Fruit fly (Drosophila melanogaster): ENCODE measurements around the gene CG31465.

CG31465 gene

DNA sequence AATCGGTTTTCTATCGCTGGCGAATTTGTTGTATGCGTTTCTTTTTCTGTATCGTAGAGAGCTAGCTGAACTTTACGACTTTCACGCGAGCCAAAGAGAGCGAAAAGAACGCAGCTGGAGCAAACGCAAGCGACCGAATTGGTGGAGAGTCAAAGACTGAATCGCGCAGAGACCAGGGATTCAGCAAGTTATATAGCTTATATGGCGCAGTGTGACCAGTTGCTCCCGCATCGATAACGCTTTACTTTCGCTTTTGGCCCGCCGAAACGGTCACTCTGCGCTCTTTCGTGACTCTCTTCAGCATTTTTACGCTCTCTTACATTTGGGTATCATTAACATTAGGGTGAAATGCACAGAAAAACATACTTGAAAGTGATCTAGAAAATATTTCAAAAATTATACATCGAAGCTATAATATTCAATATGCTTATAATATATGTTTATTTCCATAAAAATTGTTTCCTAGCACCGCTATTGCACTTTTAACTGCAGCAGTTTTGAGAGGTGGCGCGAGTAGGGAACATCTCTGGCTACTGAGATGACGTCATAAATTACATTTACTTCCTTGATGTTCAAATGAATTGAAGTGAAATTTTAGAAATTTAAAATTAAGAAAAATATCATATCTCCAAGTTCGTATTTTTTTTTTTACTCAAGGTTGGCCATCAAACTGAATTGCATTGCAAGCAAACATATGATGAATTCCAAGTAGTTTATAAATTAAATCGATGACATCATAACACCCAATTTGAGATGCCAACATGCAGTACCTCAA is 24.3 kb upstream of the CG31465 start, which contains the start of gene glec (continued):
- TF ChIP-seq Ravus (GFP tag; IDR thresholded peaks at IDR 0.05), result no peak
- no peak for TF ChIP-seq Aef1 (GFP tag; IDR thresholded peaks at IDR 0.05)
- TF ChIP-seq phol (tag; optimal IDR thresholded peaks at IDR 0.05), result peak; percentile 26
- no peak for TF ChIP-seq hkb (optimal IDR thresholded peaks at IDR 0.05)
- TF ChIP-seq hkb (GFP tag; IDR thresholded peaks at IDR 0.05), result no peak
- TF ChIP-seq CG33213 (GFP tag; optimal IDR thresholded peaks at IDR 0.05), result peak; percentile 63
- peak; percentile 38 for TF ChIP-seq CG11696 (GFP tag; IDR thresholded peaks at IDR 0.05)
- TF ChIP-seq CG9727 (GFP tag; optimal IDR thresholded peaks at IDR 0.05), result peak; percentile 1
- peak; percentile 50; the same call in 2 of the 3 replicates for TF ChIP-seq CG11695 (GFP tag; IDR thresholded peaks at IDR 0.05)
- peak; percentile 10 for TF ChIP-seq CG8944 (GFP tag; optimal IDR thresholded peaks at IDR 0.05)
- no peak for TF ChIP-seq Dfd (GFP tag; optimal IDR thresholded peaks at IDR 0.05)
- TF ChIP-seq CG7963 (GFP tag; IDR thresholded peaks at IDR 0.05; ENCODE audit: partially characterized antibody), result no peak; the same call in 2 of the 3 replicates
- 0 out of 2 replicates have a peak, but pooled peaks have one; percentile 6 for TF ChIP-seq esg (GFP tag; conservative IDR thresholded peaks at IDR 0.05)
- TF ChIP-seq CG5953 (GFP tag; IDR thresholded peaks at IDR 0.05), result no peak
- no peak for TF ChIP-seq Hr39 (optimal IDR thresholded peaks at IDR 0.05)
- peak; percentile 19 for TF ChIP-seq CTCF (GFP tag; optimal IDR thresholded peaks at IDR 0.05)
- no peak for TF ChIP-seq CG11093 (GFP tag; IDR thresholded peaks at IDR 0.05)
- peak; percentile 63 for TF ChIP-seq CG32532 (GFP tag; IDR thresholded peaks at IDR 0.05)
- no peak for TF ChIP-seq eyg (GFP tag; optimal IDR thresholded peaks at IDR 0.05)
- no peak for TF ChIP-seq pita (GFP tag; optimal IDR thresholded peaks at IDR 0.05)
- peak; percentile 87 for TF ChIP-seq NC2β (GFP tag; optimal IDR thresholded peaks at IDR 0.05)
- TF ChIP-seq Oli (tag; optimal IDR thresholded peaks at IDR 0.05), result peak; percentile 43
- TF ChIP-seq Sox100B (GFP tag; optimal IDR thresholded peaks at IDR 0.05), result peak; percentile 2
- TF ChIP-seq CG5180 (GFP tag; optimal IDR thresholded peaks at IDR 0.05), result no peak
- no peak for TF ChIP-seq CG4820 (GFP tag; optimal IDR thresholded peaks at IDR 0.05)
- TF ChIP-seq Dref (GFP tag; IDR thresholded peaks at IDR 0.05), result no peak
- TF ChIP-seq CG15601 (tag; optimal IDR thresholded peaks at IDR 0.05), result no peak
- TF ChIP-seq knrl (GFP tag; IDR thresholded peaks at IDR 0.05; ENCODE audit: partially characterized antibody), result no peak; the same call in 2 of the 3 replicates
- no peak for TF ChIP-seq CG2129 (GFP tag; IDR thresholded peaks at IDR 0.05; ENCODE audit: partially characterized antibody)
- peak; percentile 87 for TF ChIP-seq HLHmδ (GFP tag; optimal IDR thresholded peaks at IDR 0.05)
- TF ChIP-seq CG8765 (GFP tag; IDR thresholded peaks at IDR 0.05), result no peak
- TF ChIP-seq gem (tag; optimal IDR thresholded peaks at IDR 0.05), result peak; percentile 66
- TF ChIP-seq scrt (GFP tag; optimal IDR thresholded peaks at IDR 0.05), result peak; percentile 21
- no peak for TF ChIP-seq dm (GFP tag; optimal IDR thresholded peaks at IDR 0.05)
- TF ChIP-seq NFAT (GFP tag; IDR thresholded peaks at IDR 0.05), result peak; percentile 71
- no peak for TF ChIP-seq Oaz (GFP tag; IDR thresholded peaks at IDR 0.05)
- no peak for TF ChIP-seq tin (GFP tag; optimal IDR thresholded peaks at IDR 0.05)
- peak; percentile 48 for TF ChIP-seq CG1602 (GFP tag; optimal IDR thresholded peaks at IDR 0.05)
- peak; percentile 11 for TF ChIP-seq CG11504 (tag; optimal IDR thresholded peaks at IDR 0.05)
- TF ChIP-seq CG13775 (GFP tag; optimal IDR thresholded peaks at IDR 0.05), result peak; percentile 53
- no peak for TF ChIP-seq sens-2 (GFP tag; IDR thresholded peaks at IDR 0.05)
- TF ChIP-seq CG1647 (GFP tag; optimal IDR thresholded peaks at IDR 0.05), result peak; percentile 40
- peak; percentile 53 for TF ChIP-seq CG13624 (GFP tag; optimal IDR thresholded peaks at IDR 0.05)
- TF ChIP-seq CG4360 (GFP tag; IDR thresholded peaks at IDR 0.05), result peak; percentile 60; the same call in 1 of the 2 replicates
- peak; percentile 76 for TF ChIP-seq ftz-f1 (GFP tag; optimal IDR thresholded peaks at IDR 0.05)
- TF ChIP-seq lov (optimal IDR thresholded peaks at IDR 0.05), result no peak
- 0 out of 3 replicates have a peak, but pooled peaks have one; percentile 65 for TF ChIP-seq lov (GFP tag; IDR thresholded peaks at IDR 0.05)
- TF ChIP-seq CG9932 (GFP tag; IDR thresholded peaks at IDR 0.05), result peak; percentile 27; the same call in 1 of the 2 replicates
- no peak; the same call in 1 of the 2 replicates for TF ChIP-seq cas (GFP tag; IDR thresholded peaks at IDR 0.05)
- peak; percentile 36 for TF ChIP-seq CG6854 (GFP tag; optimal IDR thresholded peaks at IDR 0.05)
- TF ChIP-seq Scr (GFP tag; IDR thresholded peaks at IDR 0.05; ENCODE audit: partially characterized antibody), result peak; percentile 56
